Worm (Caenorhabditis elegans) whole organism, L4/young adult: Measurements from ENCODE around the gene fbxa-127.

Experiments used
- W03F9.2 ChIP-seq: fragments of 150-350 bp; optimal IDR thresholded peaks from 2 replicates; lab custom pipeline; 2014; ENCODE audit warnings: missing biosample characterization, missing genetic modification characterization
- dao-5 ChIP-seq: sonication (generic microtip); optimal IDR thresholded peaks from 2 replicates; lab custom pipeline; 2016; ENCODE audit warnings: missing genotype, missing genetic modification characterization, moderate library complexity, missing compliant biosample characterization
- him-1 ChIP-seq: sonication (generic microtip); optimal IDR thresholded peaks from 2 replicates; lab custom pipeline; 2016; ENCODE audit warnings: missing genotype, missing genetic modification reagents, missing genetic modification characterization, missing compliant biosample characterization

DNA sequence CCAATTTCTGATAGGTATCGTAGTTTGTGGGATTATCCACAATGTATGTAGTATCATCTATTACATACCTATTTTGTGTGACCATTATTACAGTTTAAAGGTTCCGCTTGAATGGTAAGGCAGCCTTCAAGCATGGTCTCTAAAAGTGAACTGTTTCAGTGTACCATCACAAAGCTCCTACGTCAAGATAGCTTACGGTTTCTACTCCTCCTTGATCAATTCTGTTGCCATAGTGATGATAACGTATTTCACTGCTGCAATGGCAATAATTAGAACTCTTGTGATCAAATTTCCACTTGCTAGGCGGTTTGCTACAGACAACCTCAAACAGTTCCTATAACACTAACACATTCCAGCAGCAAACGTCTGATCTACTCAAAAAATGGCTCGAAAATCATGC lies 45.2 kb upstream of the fbxa-127 start:
- TF ChIP-seq him-1 (tag; lab: Kevin White, UChicago) = no peak
- no peak for TF ChIP-seq W03F9.2 (tag; lab: Kevin White, UChicago)
- TF ChIP-seq dao-5 (tag; lab: Kevin White, UChicago) = no peak
